Fruit fly (Drosophila melanogaster): ENCODE data around the gene Cbs.

- TF ChIP-seq woc (GFP tag; optimal IDR thresholded peaks at IDR 0.05) (no peak), usp (GFP tag; optimal IDR thresholded peaks at IDR 0.05) (no peak), Dfd (GFP tag; optimal IDR thresholded peaks at IDR 0.05) (no peak), lola (GFP tag; optimal IDR thresholded peaks at IDR 0.05) (no peak)
Measured at dm6 chrX:21054963-21055480, 10.1 kb downstream of the Cbs start.

Measured in whole organism, wandering third instar larva.